Worm (Caenorhabditis elegans): ENCODE results near the gene fipr-29.

The fipr-29 gene

DNA sequence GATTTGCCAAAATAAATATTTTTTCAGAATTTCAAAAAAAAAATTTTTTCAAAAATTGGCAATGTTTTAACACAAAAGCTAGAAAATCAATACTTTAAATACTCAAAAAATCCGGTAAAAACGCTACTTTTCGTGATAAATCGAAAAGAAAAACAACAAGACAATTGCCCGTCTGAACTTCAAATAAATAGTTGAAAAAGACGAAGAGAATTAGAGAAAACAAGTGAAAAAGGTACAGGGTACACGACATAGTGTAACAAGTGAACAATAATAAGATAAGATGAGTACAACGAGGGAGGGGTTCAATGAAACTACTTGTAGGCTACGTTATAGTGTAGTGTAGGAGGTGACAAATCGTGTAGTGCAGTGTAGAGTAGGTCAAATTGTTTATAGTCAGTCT, 44.4 kb upstream of the fipr-29 start:
- TF ChIP-seq unc-62 (GFP tag; optimal IDR thresholded peaks at IDR 0.05), result peak; percentile 6
- no peak for TF ChIP-seq unc-39 (tag; optimal IDR thresholded peaks at IDR 0.05)
- TF ChIP-seq nhr-237 (tag; optimal IDR thresholded peaks at IDR 0.05), result no peak
- no peak for TF ChIP-seq cnd-1 (tag; optimal IDR thresholded peaks at IDR 0.05)
- TF ChIP-seq bed-3 (GFP tag; optimal IDR thresholded peaks at IDR 0.05), result no peak
- no peak for TF ChIP-seq ces-1 (GFP tag; optimal IDR thresholded peaks at IDR 0.05)
- peak; percentile 6 for TF ChIP-seq hlh-1 (tag; optimal IDR thresholded peaks at IDR 0.05)

ce11 chrIII:3103905-3104360, 43.8 kb upstream of the fipr-29 start, which contains the start of gene Y53G8B.2:
Gene Y53G8B.2 (minus strand): TSS chrIII:3103955.
- TF ChIP-seq unc-39 (tag; optimal IDR thresholded peaks at IDR 0.05) (no peak), snpc-4 (tag; optimal IDR thresholded peaks at IDR 0.05) (no peak), hlh-1 (tag; optimal IDR thresholded peaks at IDR 0.05) (no peak), elt-3 (tag; optimal IDR thresholded peaks at IDR 0.05) (no peak), ztf-11 (tag; optimal IDR thresholded peaks at IDR 0.05) (no peak), unc-62 (GFP tag; optimal IDR thresholded peaks at IDR 0.05) (no peak), ceh-83 (GFP tag; optimal IDR thresholded peaks at IDR 0.05) (no peak), mls-2 (tag; optimal IDR thresholded peaks at IDR 0.05) (no peak), lin-13 (tag; optimal IDR thresholded peaks at IDR 0.05) (no peak), elt-1 (tag; optimal IDR thresholded peaks at IDR 0.05; ENCODE audit: borderline replicate concordance, insufficient read depth) (no peak), flh-1 (GFP tag; optimal IDR thresholded peaks at IDR 0.05) (no peak), M03D4.4 (tag; optimal IDR thresholded peaks at IDR 0.05) (no peak)

DNA sequence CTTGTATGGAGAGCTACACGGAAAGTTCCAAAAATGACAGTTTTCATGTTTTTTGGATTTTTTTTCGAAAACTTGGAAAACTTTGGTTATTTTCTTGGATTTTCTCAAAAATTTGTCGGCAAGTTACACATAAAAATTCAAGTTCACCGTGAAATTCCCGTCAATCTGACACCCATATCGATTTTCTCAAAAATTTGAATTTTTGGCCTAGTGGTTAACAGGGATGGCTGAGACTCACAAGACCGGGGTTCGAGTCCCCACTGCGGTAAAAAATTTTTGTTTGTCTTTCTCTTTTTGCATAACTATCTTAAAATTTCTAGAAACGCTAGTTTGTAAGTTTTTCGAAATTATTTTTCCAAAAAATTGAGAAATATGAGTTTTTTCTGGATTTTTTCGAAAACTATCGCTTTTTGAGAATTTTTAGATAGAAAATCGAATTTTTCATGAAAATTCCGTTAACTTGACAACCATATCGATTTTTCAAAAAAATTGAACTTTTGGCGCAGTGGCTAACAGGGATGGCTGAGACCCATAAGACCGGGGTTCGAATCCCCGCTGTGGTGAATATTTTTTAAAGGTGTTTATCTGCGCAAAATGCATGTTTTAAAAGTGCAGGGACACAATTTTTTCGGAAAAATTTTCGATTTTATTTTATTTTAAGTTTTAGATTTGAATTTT, 40.6 kb upstream of the fipr-29 start:
- TF ChIP-seq nhr-28 (tag; optimal IDR thresholded peaks at IDR 0.05) (no peak), M03D4.4 (tag; optimal IDR thresholded peaks at IDR 0.05) (no peak), ham-2 (GFP tag; optimal IDR thresholded peaks at IDR 0.05) (no peak), lin-13 (tag; optimal IDR thresholded peaks at IDR 0.05) (no peak), elt-3 (tag; optimal IDR thresholded peaks at IDR 0.05) (no peak), ces-1 (GFP tag; optimal IDR thresholded peaks at IDR 0.05) (no peak), lsy-2 (tag; optimal IDR thresholded peaks at IDR 0.05) (no peak), sem-2 (GFP tag; optimal IDR thresholded peaks at IDR 0.05) (no peak), pha-4 (tag; optimal IDR thresholded peaks at IDR 0.05) (no peak), snpc-4 (tag; optimal IDR thresholded peaks at IDR 0.05) (no peak), ceh-83 (GFP tag; optimal IDR thresholded peaks at IDR 0.05) (no peak), blmp-1 (tag; optimal IDR thresholded peaks at IDR 0.05) (no peak), tbx-8 (GFP tag; optimal IDR thresholded peaks at IDR 0.05) (no peak), lin-32 (GFP tag; optimal IDR thresholded peaks at IDR 0.05) (no peak)

ce11 chrIII:3100124-3100523, 40.0 kb upstream of the fipr-29 start:
- no peak for TF ChIP-seq elt-3 (tag; optimal IDR thresholded peaks at IDR 0.05)
- TF ChIP-seq lin-13 (tag; optimal IDR thresholded peaks at IDR 0.05), result no peak
- TF ChIP-seq nhr-237 (tag; optimal IDR thresholded peaks at IDR 0.05), result no peak
- no peak for TF ChIP-seq unc-62 (GFP tag; optimal IDR thresholded peaks at IDR 0.05)
- TF ChIP-seq mls-2 (tag; optimal IDR thresholded peaks at IDR 0.05), result no peak
- no peak for TF ChIP-seq sptf-1 (tag; optimal IDR thresholded peaks at IDR 0.05)
- no peak for TF ChIP-seq M03D4.4 (tag; optimal IDR thresholded peaks at IDR 0.05)
- TF ChIP-seq ham-2 (GFP tag; optimal IDR thresholded peaks at IDR 0.05), result no peak
- no peak for TF ChIP-seq ztf-11 (tag; optimal IDR thresholded peaks at IDR 0.05)
- TF ChIP-seq elt-1 (tag; optimal IDR thresholded peaks at IDR 0.05; ENCODE audit: borderline replicate concordance, insufficient read depth), result no peak
- TF ChIP-seq pha-4 (tag; optimal IDR thresholded peaks at IDR 0.05), result no peak
- no peak for TF ChIP-seq zip-8 (tag; optimal IDR thresholded peaks at IDR 0.05)

DNA sequence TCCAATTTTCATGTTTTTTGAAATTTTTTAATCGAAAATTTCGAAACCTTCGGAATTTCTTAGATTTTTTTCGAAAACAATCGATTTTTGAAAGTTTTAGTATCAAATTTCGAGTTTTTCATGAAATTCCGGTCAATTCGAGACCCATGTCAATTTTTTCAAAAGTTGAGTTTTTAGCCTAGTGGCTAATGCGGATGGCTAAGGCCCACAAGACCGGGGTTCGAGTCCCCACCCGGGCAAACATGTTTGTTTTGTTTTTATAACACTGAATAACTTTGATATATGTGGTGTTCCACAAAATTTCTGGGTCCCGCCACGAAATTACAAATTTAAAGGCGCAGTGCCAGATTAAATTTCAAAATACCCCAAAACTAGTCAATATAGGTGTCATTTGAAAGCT, 39.2 kb upstream of the fipr-29 start:
- TF ChIP-seq sptf-1 (tag; optimal IDR thresholded peaks at IDR 0.05), result no peak
- no peak for TF ChIP-seq nhr-2 (tag; optimal IDR thresholded peaks at IDR 0.05)
- TF ChIP-seq pha-4 (tag; optimal IDR thresholded peaks at IDR 0.05), result no peak
- TF ChIP-seq nhr-12 (tag; optimal IDR thresholded peaks at IDR 0.05), result no peak
- no peak for TF ChIP-seq flh-1 (GFP tag; optimal IDR thresholded peaks at IDR 0.05)
- TF ChIP-seq nhr-237 (tag; optimal IDR thresholded peaks at IDR 0.05), result no peak
- no peak for TF ChIP-seq hlh-1 (tag; optimal IDR thresholded peaks at IDR 0.05)
- TF ChIP-seq ceh-39 (tag; optimal IDR thresholded peaks at IDR 0.05), result no peak
- no peak for TF ChIP-seq elt-1 (tag; optimal IDR thresholded peaks at IDR 0.05; ENCODE audit: borderline replicate concordance, insufficient read depth)
- no peak for TF ChIP-seq lin-32 (GFP tag; optimal IDR thresholded peaks at IDR 0.05)
- no peak for TF ChIP-seq mab-5 (tag; optimal IDR thresholded peaks at IDR 0.05)
- TF ChIP-seq ztf-11 (tag; optimal IDR thresholded peaks at IDR 0.05), result no peak
- no peak for TF ChIP-seq blmp-1 (tag; optimal IDR thresholded peaks at IDR 0.05)
- TF ChIP-seq unc-62 (GFP tag; optimal IDR thresholded peaks at IDR 0.05), result no peak
- no peak for TF ChIP-seq lsy-2 (tag; optimal IDR thresholded peaks at IDR 0.05)
- no peak for TF ChIP-seq ceh-43 (GFP tag; optimal IDR thresholded peaks at IDR 0.05)
- TF ChIP-seq mep-1 (tag; optimal IDR thresholded peaks at IDR 0.05), result no peak
